Worm (Caenorhabditis elegans): ENCODE results near the gene unc-64.

Gene unc-64

ce11 chrIII:13256438-13256928 lies 20.6 kb upstream of the unc-64 start, which contains the start of gene F56A8.3:
F56A8.3 (plus strand) TSS chrIII:13256878.
- TF ChIP-seq lin-13 (GFP tag; optimal IDR thresholded peaks at IDR 0.05) (peak; percentile 55), vab-15 (tag; optimal IDR thresholded peaks at IDR 0.05) (peak; percentile 84), Y116A8C.19 (tag; optimal IDR thresholded peaks at IDR 0.05; ENCODE audit: borderline replicate concordance) (no peak), fkh-8 (tag; optimal IDR thresholded peaks at IDR 0.05) (no peak), nhr-77 (tag; optimal IDR thresholded peaks at IDR 0.05) (peak; percentile 39), pax-3 (tag; optimal IDR thresholded peaks at IDR 0.05) (peak; percentile 16), egl-27 (tag; optimal IDR thresholded peaks at IDR 0.05) (no peak), nhr-85 (tag) (peak; percentile 74), pqm-1 (tag; optimal IDR thresholded peaks at IDR 0.05) (no peak), zip-4 (GFP tag; optimal IDR thresholded peaks at IDR 0.05) (peak; percentile 22), fkh-4 (tag; optimal IDR thresholded peaks at IDR 0.05; ENCODE audit: borderline replicate concordance) (no peak), sox-4 (tag; optimal IDR thresholded peaks at IDR 0.05) (peak; percentile 35), lin-15B (tag; optimal IDR thresholded peaks at IDR 0.05) (peak; percentile 64), C04F5.9 (tag; optimal IDR thresholded peaks at IDR 0.05) (no peak), skn-1 (tag; optimal IDR thresholded peaks at IDR 0.05) (peak; percentile 76), jun-1 (tag; optimal IDR thresholded peaks at IDR 0.05) (peak; percentile 48), F16B12.6 (tag; optimal IDR thresholded peaks at IDR 0.05) (peak; percentile 47), C34B4.2 (tag; optimal IDR thresholded peaks at IDR 0.05) (no peak), nhr-47 (tag; optimal IDR thresholded peaks at IDR 0.05) (peak; percentile 84), nhr-20 (tag; optimal IDR thresholded peaks at IDR 0.05) (peak; percentile 69), elt-2 (tag; optimal IDR thresholded peaks at IDR 0.05) (no peak), lsy-2 (tag; optimal IDR thresholded peaks at IDR 0.05) (peak; percentile 83 to 91), nhr-76 (tag; optimal IDR thresholded peaks at IDR 0.05) (no peak), xbp-1 (tag; optimal IDR thresholded peaks at IDR 0.05) (peak; percentile 70), aly-2 (tag; optimal IDR thresholded peaks at IDR 0.05) (peak; percentile 73), nhr-19 (GFP tag; conservative IDR thresholded peaks at IDR 0.05) (peak; percentile 68), ama-1 (optimal IDR thresholded peaks at IDR 0.05) (peak; percentile 49), unc-98 (GFP tag; IDR thresholded peaks at IDR 0.05) (no peak), hpl-2 (GFP tag; optimal IDR thresholded peaks at IDR 0.05) (peak; percentile 31), swsn-7 (tag; optimal IDR thresholded peaks at IDR 0.05) (peak; percentile 76), unc-130 (tag; optimal IDR thresholded peaks at IDR 0.05) (peak; percentile 65), egl-13 (tag; optimal IDR thresholded peaks at IDR 0.05) (no peak), fos-1 (tag; optimal IDR thresholded peaks at IDR 0.05) (peak; percentile 33), efl-3 (GFP tag; optimal IDR thresholded peaks at IDR 0.05) (no peak), mef-2 (tag; optimal IDR thresholded peaks at IDR 0.05) (no peak), tbx-2 (tag; optimal IDR thresholded peaks at IDR 0.05) (peak; percentile 78), elt-3 (tag; optimal IDR thresholded peaks at IDR 0.05) (peak in 1 of 6 experiments; percentile 26), ztf-4 (tag; optimal IDR thresholded peaks at IDR 0.05) (peak; percentile 65), tlp-1 (tag; optimal IDR thresholded peaks at IDR 0.05) (no peak), C16A3.4 (tag; optimal IDR thresholded peaks at IDR 0.05) (peak; percentile 75), pag-3 (tag; optimal IDR thresholded peaks at IDR 0.05; ENCODE audit: borderline replicate concordance, insufficient read depth) (no peak), nhr-237 (tag; optimal IDR thresholded peaks at IDR 0.05) (peak; percentile 32), isw-1 (GFP tag; IDR thresholded peaks at IDR 0.05) (peak; percentile 50), hlh-17 (GFP tag; optimal IDR thresholded peaks at IDR 0.05; ENCODE audit: borderline replicate concordance) (no peak), hlh-4 (tag; optimal IDR thresholded peaks at IDR 0.05) (no peak), ets-5 (GFP tag; IDR thresholded peaks at IDR 0.05) (no peak), lin-35 (GFP tag; optimal IDR thresholded peaks at IDR 0.05) (peak; percentile 97 to 99), nhr-71 (tag; optimal IDR thresholded peaks at IDR 0.05) (peak; percentile 85), ceh-63 (GFP tag; optimal IDR thresholded peaks at IDR 0.05) (no peak), sptf-1 (tag; optimal IDR thresholded peaks at IDR 0.05) (no peak), nhr-11 (tag; optimal IDR thresholded peaks at IDR 0.05) (no peak), blmp-1 (tag; optimal IDR thresholded peaks at IDR 0.05) (peak; percentile 41), alr-1 (tag; optimal IDR thresholded peaks at IDR 0.05; ENCODE audit: borderline replicate concordance) (no peak)
